Fruit fly (Drosophila melanogaster) S2 (cell line): Measurements from ENCODE around the gene Pmm2.

Experiments used
- CG8478 ChIP-seq: fragments of >200 bp; optimal IDR thresholded peaks from 2 replicates; lab custom pipeline; 2018
- CTCF ChIP-seq, 2 experiments: fragments of >200 bp; optimal IDR thresholded peaks; 2 replicates each; lab custom pipeline; 2018

dm6 chr3L:12574867-12575266, 40.5 kb downstream of the Pmm2 start:
- TF ChIP-seq CTCF (optimal IDR thresholded peaks at IDR 0.05; lab: Kevin White, UChicago) = no peak
- TF ChIP-seq CG8478 (lab: Kevin White, UChicago) = no peak
